Fruit fly (Drosophila melanogaster) whole organism, wandering third instar larva: Measurements from ENCODE around the gene CG11449.

Experiments used
- CG9705 ChIP-seq: fragments of 200-800 bp; sonication (Bioruptor generic); optimal IDR thresholded peaks from 2 replicates; lab custom pipeline; 2018; ENCODE audit warnings: missing biosample characterization, mild to moderate bottlenecking, missing genetic modification characterization
- Dfd ChIP-seq: fragments of >200 bp; optimal IDR thresholded peaks from 2 replicates; lab custom pipeline; 2017; ENCODE audit warnings: missing biosample characterization, missing genetic modification characterization
- Hr78 ChIP-seq: fragments of >200 bp; optimal IDR thresholded peaks from 2 replicates; lab custom pipeline; 2017; ENCODE audit warnings: missing biosample characterization, missing genetic modification characterization
- OdsH ChIP-seq: fragments of 200-800 bp; sonication (Bioruptor generic); optimal IDR thresholded peaks from 2 replicates; lab custom pipeline; 2016; ENCODE audit warnings: missing biosample characterization, mild to moderate bottlenecking, missing genetic modification characterization
- Sp1 ChIP-seq: fragments of 200-800 bp; sonication (Bioruptor generic); optimal IDR thresholded peaks from 3 replicates; lab custom pipeline; 2019; ENCODE audit warnings: missing biosample characterization, mild to moderate bottlenecking, missing genetic modification characterization, moderate library complexity
- h ChIP-seq: fragments of 200-800 bp; sonication (Bioruptor generic); optimal IDR thresholded peaks from 3 replicates; lab custom pipeline; 2016; ENCODE audit warnings: missing biosample characterization, mild to moderate bottlenecking, missing genetic modification characterization
- sv ChIP-seq: fragments of 200-800 bp; sonication (Bioruptor generic); optimal IDR thresholded peaks from 3 replicates; lab custom pipeline; 2016; ENCODE audit warnings: missing biosample characterization, missing genetic modification characterization
- usp ChIP-seq: fragments of >200 bp; optimal IDR thresholded peaks from 2 replicates; lab custom pipeline; 2017; ENCODE audit warnings: missing biosample characterization, missing genetic modification characterization

- TF ChIP-seq Hr78 (GFP tag; lab: Kevin White, UChicago) = no peak
- no peak for TF ChIP-seq Dfd (GFP tag; lab: Kevin White, UChicago)
- TF ChIP-seq Sp1 = no peak
- TF ChIP-seq sv (GFP tag; lab: Kevin White, UChicago) = no peak
- no peak for TF ChIP-seq OdsH (GFP tag; lab: Kevin White, UChicago)
- no peak for TF ChIP-seq h (GFP tag; lab: Kevin White, UChicago)
- no peak for TF ChIP-seq usp (GFP tag; lab: Kevin White, UChicago)
- TF ChIP-seq CG9705 = no peak
Measured at dm6 chr3L:22504323-22504722, 50.1 kb downstream of the CG11449 start, which contains the start of gene CG43330.
